Worm (Caenorhabditis elegans) whole organism, L2 larva: Measurements from ENCODE around the gene Y53F4B.12.
A peak's percentile ranks its signal among the peaks of the same experiment; 100 is the strongest.

ENCODE experiments used
- F13H6.1 ChIP-seq: sonication (generic microtip); optimal IDR thresholded peaks from 2 replicates; lab custom pipeline; 2016; ENCODE audit warnings: missing genetic modification characterization, missing compliant biosample characterization
- fos-1 ChIP-seq: fragments of 150-350 bp; optimal IDR thresholded peaks from 2 replicates; lab custom pipeline; 2014; ENCODE audit warnings: missing biosample characterization, missing genetic modification characterization
- mab-5 ChIP-seq: fragments of 150-350 bp; optimal IDR thresholded peaks from 2 replicates; lab custom pipeline; 2014; ENCODE audit warnings: missing biosample characterization, missing genetic modification characterization
- nhr-129 ChIP-seq: fragments of 150-350 bp; optimal IDR thresholded peaks from 2 replicates; lab custom pipeline; 2014; ENCODE audit warnings: missing biosample characterization, missing genetic modification characterization
- sem-4 ChIP-seq: fragments of 150-350 bp; optimal IDR thresholded peaks from 2 replicates; lab custom pipeline; 2014; ENCODE audit warnings: missing biosample characterization, missing genetic modification reagents, missing genetic modification characterization
- sma-3 ChIP-seq: sonication (generic microtip); optimal IDR thresholded peaks from 2 replicates; lab custom pipeline; 2016; ENCODE audit warnings: missing genetic modification reagents, missing genetic modification characterization, missing compliant biosample characterization
- unc-55 ChIP-seq: fragments of 150-350 bp; sonication (generic microtip); optimal IDR thresholded peaks from 3 replicates; lab custom pipeline; 2014; ENCODE audit warnings: missing biosample characterization, missing genetic modification reagents, missing genetic modification characterization

Gene Y53F4B.12

DNA sequence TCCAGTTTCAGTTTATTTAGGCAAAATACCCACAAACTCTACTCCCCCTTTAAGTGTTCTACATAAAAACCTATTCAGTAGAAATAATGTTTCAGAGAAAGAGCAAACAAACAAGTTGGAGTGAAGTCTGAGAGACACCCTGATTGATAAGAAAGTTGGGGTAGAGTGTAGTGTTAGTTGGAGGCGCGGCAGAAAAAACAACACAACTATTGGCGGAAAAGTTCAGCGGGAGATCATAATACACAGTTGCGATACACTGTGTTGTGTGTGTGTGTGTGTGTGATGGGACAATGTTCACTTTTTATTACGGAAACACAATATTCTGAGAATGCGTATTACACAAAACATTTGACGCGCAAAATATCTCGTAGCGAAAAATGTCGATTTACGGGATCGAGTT lies 55.7 kb downstream of the Y53F4B.12 start:
- TF ChIP-seq mab-5 (no peak), F13H6.1 (tag; lab: Kevin White, UChicago) (peak; percentile 2), fos-1 (tag; lab: Kevin White, UChicago) (no peak), unc-55 (GFP tag; lab: Kevin White, UChicago) (no peak), sma-3 (GFP tag; lab: Kevin White, UChicago) (peak; percentile 18), nhr-129 (tag; lab: Kevin White, UChicago) (peak; percentile 43), sem-4 (tag; lab: Kevin White, UChicago) (no peak)
